Fruit fly (Drosophila melanogaster): ENCODE measurements around the gene Lgr4.

DNA sequence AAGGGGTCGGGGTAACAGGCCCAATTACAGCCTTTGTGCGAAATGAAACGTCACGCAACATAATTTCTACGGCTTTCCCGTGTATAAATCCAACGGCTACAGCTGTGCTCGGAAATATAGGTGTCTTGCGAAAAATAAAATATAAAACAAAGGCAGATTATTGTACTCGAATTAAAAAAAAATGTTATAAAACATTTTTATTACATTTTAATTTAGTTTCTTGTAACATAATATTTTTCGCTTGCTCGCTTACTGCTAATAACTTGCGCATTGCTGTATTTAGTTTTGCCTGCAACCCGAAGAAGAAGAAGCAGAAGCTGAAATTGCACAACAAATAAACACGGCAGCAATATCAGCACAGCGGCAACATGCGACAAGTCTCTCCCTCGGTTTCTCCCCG lies 45.9 kb downstream of the Lgr4 start:
- TF ChIP-seq pb (GFP tag; optimal IDR thresholded peaks at IDR 0.05) = no peak
- no peak for TF ChIP-seq CG2116 (GFP tag; optimal IDR thresholded peaks at IDR 0.05)
- TF ChIP-seq Sry-β (GFP tag; optimal IDR thresholded peaks at IDR 0.05) = no peak
- TF ChIP-seq cas (GFP tag; IDR thresholded peaks at IDR 0.05) = no peak
- no peak for TF ChIP-seq Hr78 (GFP tag; optimal IDR thresholded peaks at IDR 0.05)
- TF ChIP-seq HHEX (GFP tag; optimal IDR thresholded peaks at IDR 0.05) = no peak
- no peak for TF ChIP-seq CG15011 (GFP tag; optimal IDR thresholded peaks at IDR 0.05)
- TF ChIP-seq Ada2b (GFP tag; IDR thresholded peaks at IDR 0.05) = peak; percentile 63
- no peak for TF ChIP-seq CrebB (tag; optimal IDR thresholded peaks at IDR 0.05)
- peak; percentile 10 for TF ChIP-seq fd102C (GFP tag; optimal IDR thresholded peaks at IDR 0.05)
- TF ChIP-seq eyg (GFP tag; optimal IDR thresholded peaks at IDR 0.05) = no peak
- TF ChIP-seq insv (GFP tag; optimal IDR thresholded peaks at IDR 0.05) = no peak
- TF ChIP-seq lbe (GFP tag; optimal IDR thresholded peaks at IDR 0.05) = no peak

All from whole organism, embryonic.